Worm (Caenorhabditis elegans): ENCODE data around the gene C49A9.1.

- no peak for TF ChIP-seq nhr-27 (tag; optimal IDR thresholded peaks at IDR 0.05)
- TF ChIP-seq lin-35 (GFP tag; optimal IDR thresholded peaks at IDR 0.05) = no peak
- TF ChIP-seq F49E8.2 (tag; optimal IDR thresholded peaks at IDR 0.05; ENCODE audit: insufficient read depth) = no peak
- no peak for TF ChIP-seq F37B4.10 (GFP tag; IDR thresholded peaks at IDR 0.05)
- TF ChIP-seq efl-1 (GFP tag; optimal IDR thresholded peaks at IDR 0.05) = no peak
- TF ChIP-seq nfya-1 (tag; optimal IDR thresholded peaks at IDR 0.05; ENCODE audit: borderline replicate concordance, insufficient read depth) = no peak
- TF ChIP-seq zfh-2 (GFP tag; conservative IDR thresholded peaks at IDR 0.05) = no peak
- no peak for TF ChIP-seq ccch-3 (GFP tag; optimal IDR thresholded peaks at IDR 0.05)
- TF ChIP-seq snpc-4 (GFP tag; optimal IDR thresholded peaks at IDR 0.05) = no peak
- no peak for TF ChIP-seq snpc-4 (tag; optimal IDR thresholded peaks at IDR 0.05)
- no peak for TF ChIP-seq tbx-9 (tag; optimal IDR thresholded peaks at IDR 0.05; ENCODE audit: borderline replicate concordance)
- TF ChIP-seq K11D2.4 (GFP tag; IDR thresholded peaks at IDR 0.05) = no peak
- no peak for TF ChIP-seq ztf-26 (tag; optimal IDR thresholded peaks at IDR 0.05)
- no peak for TF ChIP-seq atf-7 (tag; optimal IDR thresholded peaks at IDR 0.05)
These were observed 12.0 kb downstream of the C49A9.1 start, which contains the start of gene F58F9.9 for ce11 chrIV:6239993-6240392.
